Worm (Caenorhabditis elegans): ENCODE data around the gene col-20.
A peak's percentile ranks its signal among the peaks of the same experiment; 100 is the strongest.
"Not testable (repeated sequence)": the region's sequence is repeated elsewhere in the genome, so short reads cannot be mapped to it uniquely, and the experiment has no call there.

col-20 gene

DNA sequence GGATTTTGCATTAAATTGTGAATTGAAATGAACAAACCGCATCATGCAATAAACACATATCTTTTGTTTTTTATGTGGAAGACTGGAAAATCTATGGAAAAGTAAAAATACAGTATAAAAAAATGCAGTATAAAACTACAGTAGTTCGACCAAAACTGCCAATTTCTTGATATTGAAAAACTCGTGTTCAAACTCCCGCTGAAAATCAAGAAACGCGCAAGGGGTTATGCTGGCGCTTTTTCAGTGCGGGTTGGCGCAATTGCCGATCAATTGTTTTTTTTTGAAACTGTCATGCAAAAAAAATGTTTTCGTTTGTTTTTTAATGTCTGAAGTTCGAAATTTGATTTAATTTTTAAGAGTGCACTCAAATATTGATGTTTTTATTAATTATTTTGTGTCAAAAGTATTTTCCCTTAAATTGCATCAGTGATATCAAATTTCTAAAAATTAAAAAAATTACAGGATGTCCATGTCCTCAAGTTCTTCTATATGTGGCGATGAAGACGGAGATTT, 18.9 kb downstream of the col-20 start, which contains the start of gene dnj-9:
TSS of gene dnj-9 (plus strand) at position 463 of the 513 bp plus-strand sequence.
- TF ChIP-seq hmbx-1 (tag; optimal IDR thresholded peaks at IDR 0.05) (peak; percentile 29), hnd-1 (tag; optimal IDR thresholded peaks at IDR 0.05) (peak; percentile 32), flt-1 (GFP tag; IDR thresholded peaks at IDR 0.05) (peak; percentile 62; the same call in 1 of the 2 replicates), ama-1 (optimal IDR thresholded peaks at IDR 0.05) (no peak), tbx-37 (GFP tag; conservative IDR thresholded peaks at IDR 0.05) (0 out of 2 replicates have a peak, but pooled peaks have one; percentile 31), ceh-36 (tag; optimal IDR thresholded peaks at IDR 0.05) (peak; percentile 30), pes-1 (GFP tag; IDR thresholded peaks at IDR 0.05) (peak; percentile 48; the same call in 1 of the 2 replicates), scrt-1 (GFP tag; IDR thresholded peaks at IDR 0.05) (peak; percentile 59; the same call in 1 of the 2 replicates), F13C5.2 (tag; optimal IDR thresholded peaks at IDR 0.05) (peak; percentile 68), B0310.2 (tag; optimal IDR thresholded peaks at IDR 0.05) (no peak)

DNA sequence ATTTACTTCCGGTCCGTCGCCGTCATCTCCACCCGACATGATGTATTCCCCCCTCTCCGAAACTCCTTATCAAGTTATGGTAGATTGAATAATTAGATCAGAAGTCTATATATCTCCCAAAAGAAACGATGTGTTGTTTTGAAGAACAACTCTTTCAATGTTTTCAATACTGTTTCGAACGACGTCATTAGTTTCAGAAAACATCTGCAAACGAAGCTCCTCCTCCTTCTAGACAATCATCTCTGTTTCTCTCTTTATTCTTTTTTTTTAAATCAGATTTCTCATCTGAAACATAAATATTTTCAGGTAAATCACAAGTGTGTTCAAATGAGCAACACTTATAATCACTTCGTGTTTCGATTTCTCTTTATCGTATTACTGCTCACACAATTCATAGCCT, 20.7 kb downstream of the col-20 start, which contains the start of gene T23B7.3:
TSS of gene T23B7.3 (plus strand) at position 301 of the 400 bp plus-strand sequence.
- TF ChIP-seq ets-7 (tag; optimal IDR thresholded peaks at IDR 0.05) (no peak), tbx-37 (GFP tag; conservative IDR thresholded peaks at IDR 0.05) (no peak), B0310.2 (tag; optimal IDR thresholded peaks at IDR 0.05) (no peak), sea-1 (GFP tag; conservative IDR thresholded peaks at IDR 0.05) (no peak), hmbx-1 (tag; optimal IDR thresholded peaks at IDR 0.05) (no peak), hmg-4 (GFP tag; optimal IDR thresholded peaks at IDR 0.05) (no peak), F13C5.2 (tag; optimal IDR thresholded peaks at IDR 0.05) (no peak), scrt-1 (GFP tag; IDR thresholded peaks at IDR 0.05) (no peak), flt-1 (GFP tag; IDR thresholded peaks at IDR 0.05) (no peak), ceh-13 (GFP tag; optimal IDR thresholded peaks at IDR 0.05) (no peak), pes-1 (GFP tag; IDR thresholded peaks at IDR 0.05) (no peak), ama-1 (optimal IDR thresholded peaks at IDR 0.05) (no peak), ceh-36 (tag; optimal IDR thresholded peaks at IDR 0.05) (no peak), tbx-11 (GFP tag; IDR thresholded peaks at IDR 0.05) (no peak), hnd-1 (tag; optimal IDR thresholded peaks at IDR 0.05) (no peak)

DNA sequence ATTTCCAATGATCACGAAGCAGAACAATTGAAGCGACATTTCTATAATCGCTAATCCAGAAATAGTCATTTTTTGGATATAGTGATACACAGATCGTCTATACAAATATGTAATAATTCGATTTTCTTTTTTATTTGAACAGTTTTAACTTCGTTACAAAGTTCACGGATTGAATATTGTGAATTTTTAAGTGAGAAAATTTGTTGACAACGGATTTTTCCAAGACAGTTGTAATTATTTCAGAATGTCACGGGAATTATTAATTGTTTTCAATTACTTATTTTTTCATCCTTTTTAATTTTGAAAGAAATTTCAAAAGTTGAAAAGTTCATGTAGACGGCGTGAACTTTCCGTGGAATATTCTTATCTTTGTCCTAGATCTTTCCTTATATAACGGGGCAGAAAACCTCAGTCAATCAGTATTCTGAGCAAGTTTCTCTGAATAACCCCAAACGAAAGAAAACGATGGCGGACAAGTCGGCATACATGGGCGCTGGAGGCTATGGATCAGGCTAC, 28.4 kb downstream of the col-20 start, which contains the start of the genes T23B7.2 and nspd-4:
TSS of gene T23B7.2 (minus strand) at position 101 of the 516 bp plus-strand sequence.
TSS of gene nspd-4 (plus strand) at position 466 of the 516 bp plus-strand sequence.
- not testable (repeated sequence) for TF ChIP-seq hmg-4 (GFP tag; optimal IDR thresholded peaks at IDR 0.05); tbx-11 (GFP tag; IDR thresholded peaks at IDR 0.05); tbx-37 (GFP tag; conservative IDR thresholded peaks at IDR 0.05)

DNA sequence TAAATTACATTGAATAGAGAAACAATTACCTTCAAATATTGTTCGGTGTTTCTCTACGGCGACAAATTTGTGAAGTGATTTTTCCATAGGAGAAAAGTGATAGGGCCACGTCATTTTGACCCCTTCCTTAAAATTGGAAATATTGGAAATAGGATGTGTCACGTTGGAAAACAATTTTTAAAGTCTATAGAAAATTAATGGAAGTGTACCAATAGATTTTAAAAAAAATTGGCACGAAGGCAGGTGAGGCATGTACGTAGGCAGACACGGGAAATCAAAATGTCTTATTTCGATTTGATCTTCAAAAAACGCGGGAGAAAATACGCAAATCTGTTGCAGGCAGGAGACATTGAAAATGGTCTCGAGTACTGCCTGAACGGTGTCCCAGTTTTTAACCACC, 32.9 kb downstream of the col-20 start, which contains the start of gene C33F10.12:
TSS of gene C33F10.12 (minus strand) at position 101 of the 400 bp plus-strand sequence.
- no peak for TF ChIP-seq pes-1 (GFP tag; IDR thresholded peaks at IDR 0.05)
- TF ChIP-seq tra-4 (tag; optimal IDR thresholded peaks at IDR 0.05) = no peak
- no peak for TF ChIP-seq ceh-13 (GFP tag; optimal IDR thresholded peaks at IDR 0.05)
- TF ChIP-seq ets-7 (tag; optimal IDR thresholded peaks at IDR 0.05) = no peak
- no peak for TF ChIP-seq tbx-11 (GFP tag; IDR thresholded peaks at IDR 0.05)
- TF ChIP-seq tbx-37 (GFP tag; conservative IDR thresholded peaks at IDR 0.05) = no peak
- TF ChIP-seq hmg-4 (GFP tag; optimal IDR thresholded peaks at IDR 0.05) = no peak
- TF ChIP-seq flt-1 (GFP tag; IDR thresholded peaks at IDR 0.05) = no peak
- no peak for TF ChIP-seq scrt-1 (GFP tag; IDR thresholded peaks at IDR 0.05)
- no peak for TF ChIP-seq F13C5.2 (tag; optimal IDR thresholded peaks at IDR 0.05)

DNA sequence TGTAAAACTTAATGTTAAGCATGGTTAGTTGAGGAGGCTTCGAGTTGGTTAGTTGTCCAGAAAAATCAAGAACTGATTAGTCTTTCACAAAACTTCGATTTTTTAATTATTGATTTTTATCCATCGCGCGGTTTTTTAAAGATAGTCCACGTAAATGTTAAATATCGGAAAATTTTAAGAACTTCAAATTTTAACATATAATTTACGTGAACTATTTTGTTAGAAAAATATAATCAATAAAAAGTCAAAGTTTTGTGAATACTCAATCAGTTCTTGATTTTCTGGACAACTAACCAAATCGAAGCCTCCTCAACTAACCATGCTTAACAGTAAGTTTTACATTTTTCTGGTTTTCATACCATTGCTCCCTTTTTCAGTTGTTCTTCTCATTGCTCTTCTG, 35.8 kb downstream of the col-20 start, which contains the start of the genes C33F10.11 and C33F10.1:
TSS of gene C33F10.11 (minus strand) at position 101 of the 400 bp plus-strand sequence.
TSS of gene C33F10.1 (plus strand) at position 263 of the 400 bp plus-strand sequence.
- TF ChIP-seq hmbx-1 (tag; optimal IDR thresholded peaks at IDR 0.05) = no peak

DNA sequence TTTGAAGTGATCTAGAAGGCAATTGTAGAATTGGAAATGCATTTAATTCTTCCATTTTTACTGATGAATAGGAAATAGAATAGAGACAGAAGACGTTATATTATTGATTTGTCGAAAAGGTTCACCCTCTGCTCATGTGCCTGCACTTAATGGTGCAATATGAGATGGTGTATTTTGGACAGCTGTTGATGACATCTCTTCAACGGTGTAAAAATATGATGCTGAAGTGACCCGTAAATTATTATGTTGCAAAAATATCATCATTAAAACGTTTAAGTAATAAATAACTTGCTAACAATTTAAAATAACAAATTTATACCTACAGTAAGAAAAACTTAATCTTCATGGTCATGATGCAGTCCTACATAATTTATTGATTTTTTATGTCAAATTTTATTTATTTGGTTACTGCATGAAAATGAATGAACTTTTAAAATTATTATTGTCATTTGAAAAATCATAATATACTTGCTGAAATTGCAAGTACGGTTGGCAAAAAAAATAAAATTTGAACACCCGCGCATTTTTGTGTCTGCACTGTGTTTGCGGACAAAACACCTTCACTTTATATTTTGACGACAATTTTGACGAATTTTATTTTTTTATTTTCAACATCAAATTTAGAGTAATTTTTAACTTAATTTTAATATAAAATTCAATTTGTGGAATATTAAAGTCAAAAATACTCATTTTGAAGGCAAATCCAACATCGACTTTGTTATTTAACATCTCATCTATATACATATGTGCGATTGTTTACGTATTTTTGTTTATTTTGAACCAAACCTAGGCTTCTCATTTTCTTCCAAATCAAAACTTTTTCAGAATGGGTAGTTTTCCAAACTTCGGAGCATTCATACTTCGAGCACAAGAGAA, 42.6 kb downstream of the col-20 start, which contains the start of the genes fbxb-88 and tbck-1:
TSS of gene fbxb-88 (minus strand) at position 151 of the 876 bp plus-strand sequence.
TSS of gene tbck-1 (plus strand) at position 826 of the 876 bp plus-strand sequence.
- no peak for TF ChIP-seq ets-7 (tag; optimal IDR thresholded peaks at IDR 0.05)
- TF ChIP-seq hmbx-1 (tag; optimal IDR thresholded peaks at IDR 0.05) = no peak
- TF ChIP-seq F13C5.2 (tag; optimal IDR thresholded peaks at IDR 0.05) = peak; percentile 46
- TF ChIP-seq flt-1 (GFP tag; IDR thresholded peaks at IDR 0.05) = no peak
- no peak for TF ChIP-seq ceh-36 (tag; optimal IDR thresholded peaks at IDR 0.05)
- TF ChIP-seq hnd-1 (tag; optimal IDR thresholded peaks at IDR 0.05) = no peak
- TF ChIP-seq aly-1 (tag; optimal IDR thresholded peaks at IDR 0.05) = no peak

DNA sequence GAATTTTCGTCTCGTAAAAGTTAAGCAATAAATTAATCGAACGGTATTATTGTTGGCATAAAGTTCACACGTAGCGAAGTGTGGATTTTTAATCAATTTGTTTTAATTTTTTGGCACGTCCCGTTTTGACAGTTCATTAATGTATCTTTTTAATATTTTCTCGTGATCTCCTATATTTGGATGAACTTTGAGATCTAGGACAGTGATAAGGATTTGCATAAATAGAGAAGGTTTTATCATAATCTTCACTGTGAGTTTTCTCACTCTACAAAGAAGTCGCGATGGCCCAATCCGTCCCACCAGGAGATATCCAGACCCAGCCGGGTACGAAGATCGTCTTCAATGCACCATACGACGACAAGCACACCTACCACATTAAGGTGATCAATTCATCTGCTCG, 45.5 kb downstream of the col-20 start, which contains the start of the genes C33F10.8 and msp-40:
TSS of gene C33F10.8 (minus strand) at position 101 of the 400 bp plus-strand sequence.
TSS of gene msp-40 (plus strand) at position 282 of the 400 bp plus-strand sequence.
- not testable (repeated sequence) for TF ChIP-seq ets-7 (tag; optimal IDR thresholded peaks at IDR 0.05); aly-1 (tag; optimal IDR thresholded peaks at IDR 0.05); scrt-1 (GFP tag; IDR thresholded peaks at IDR 0.05)
